Fruit fly (Drosophila melanogaster): ENCODE measurements around the gene Jhbp7.

Gene Jhbp7

DNA sequence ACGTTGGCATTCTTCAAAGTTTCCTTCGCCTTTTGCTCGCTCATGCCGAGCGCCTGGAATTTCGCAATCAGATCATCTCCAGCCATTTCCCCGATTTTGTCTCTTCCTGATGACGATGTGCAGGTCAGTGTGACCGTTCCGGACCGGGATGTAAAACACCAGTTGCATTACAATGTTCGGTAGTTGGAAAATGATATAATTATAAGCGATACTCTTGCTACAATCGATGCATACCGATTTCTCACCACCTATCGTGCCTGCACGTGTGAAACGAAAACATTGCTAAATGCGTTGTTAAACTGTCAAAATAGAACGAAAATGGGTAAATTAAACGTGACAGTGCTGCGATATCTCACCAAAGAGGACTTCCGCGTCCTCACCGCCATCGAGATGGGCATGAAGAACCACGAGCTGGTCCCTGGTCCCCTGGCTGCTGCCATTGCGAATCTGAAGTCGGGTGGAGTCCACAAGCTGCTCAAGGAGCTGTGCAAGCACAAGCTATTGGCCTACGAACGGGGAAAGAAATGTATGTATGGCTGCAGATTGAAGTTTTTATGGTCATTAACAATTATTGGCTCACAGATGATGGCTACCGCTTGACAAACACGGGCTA is 28.3 kb downstream of the Jhbp7 start, which contains the start of the genes GlnRS and RIOK2:
GlnRS (minus strand) TSS at position 133 of the 613 bp plus-strand sequence.
RIOK2 (plus strand) TSS at position 256 of the 613 bp plus-strand sequence.
- TF ChIP-seq noc (tag; optimal IDR thresholded peaks at IDR 0.05), result peak; percentile 5

DNA sequence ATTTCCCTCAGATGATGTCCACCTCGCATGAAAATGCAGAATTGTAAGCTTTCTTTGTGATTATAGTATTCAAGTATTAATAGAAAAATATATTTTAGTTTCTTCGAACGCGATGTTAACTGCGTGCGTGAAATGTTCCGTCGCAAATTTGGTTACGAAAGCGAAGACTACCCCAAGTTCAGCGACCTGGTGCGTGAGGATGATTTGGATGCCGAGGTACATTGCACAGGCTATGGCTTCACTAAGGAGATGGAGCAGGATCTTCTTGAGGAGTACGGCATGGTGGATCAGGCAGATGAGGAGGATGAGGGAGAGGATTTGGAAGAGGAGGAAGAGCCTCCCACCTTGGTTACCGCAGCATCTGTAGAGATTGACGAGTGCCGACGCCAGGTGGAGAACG is 29.3 kb downstream of the Jhbp7 start:
- TF ChIP-seq noc (tag; optimal IDR thresholded peaks at IDR 0.05), result no peak

DNA sequence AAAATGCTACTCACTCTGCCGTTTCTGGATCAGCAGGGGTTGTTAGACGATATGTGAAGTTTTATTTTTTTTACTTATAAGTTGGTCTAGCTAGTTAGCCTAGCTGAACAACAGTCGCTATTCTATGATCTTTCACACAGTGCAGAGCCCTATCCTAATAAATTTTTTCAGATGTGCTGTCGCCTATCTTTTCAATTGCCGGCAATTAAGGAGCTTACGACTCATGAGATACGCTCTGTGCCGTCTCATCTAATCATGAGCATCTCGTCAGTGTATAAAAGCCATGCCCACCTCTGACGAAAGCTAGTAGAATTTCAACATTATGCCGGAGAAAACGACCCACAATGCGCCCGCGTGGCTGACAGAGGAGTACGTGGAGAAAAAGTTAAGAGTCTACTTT is 32.5 kb downstream of the Jhbp7 start, which contains the start of the genes CG11889 and CG11891:
CG11889 (plus strand) TSS at position 301 of the 400 bp plus-strand sequence.
CG11891 (plus strand) TSS at position 301 of the 400 bp plus-strand sequence.
- TF ChIP-seq noc (tag; optimal IDR thresholded peaks at IDR 0.05), result peak; percentile 9

DNA sequence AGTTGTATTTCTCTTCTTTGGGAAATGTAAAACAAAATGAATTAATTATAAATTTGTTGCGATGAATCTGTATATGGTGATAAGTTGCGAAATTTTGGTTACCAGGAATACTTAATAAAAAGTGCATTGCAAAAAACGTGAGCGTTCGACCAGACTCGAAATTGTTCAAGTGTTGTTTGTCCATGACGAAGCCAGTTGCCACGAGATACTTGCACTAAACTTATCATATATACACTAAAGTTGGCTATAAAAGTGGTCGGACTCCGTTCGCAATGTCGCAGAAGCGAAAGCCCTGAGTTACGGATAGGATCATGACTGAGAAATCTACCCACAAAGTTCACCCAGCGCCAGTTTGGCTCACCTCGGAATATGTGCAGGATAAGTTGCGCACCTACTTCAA is 36.1 kb downstream of the Jhbp7 start, which contains the start of gene CG11878:
CG11878 (plus strand) TSS at position 301 of the 400 bp plus-strand sequence.
- no peak for TF ChIP-seq noc (tag; optimal IDR thresholded peaks at IDR 0.05)

DNA sequence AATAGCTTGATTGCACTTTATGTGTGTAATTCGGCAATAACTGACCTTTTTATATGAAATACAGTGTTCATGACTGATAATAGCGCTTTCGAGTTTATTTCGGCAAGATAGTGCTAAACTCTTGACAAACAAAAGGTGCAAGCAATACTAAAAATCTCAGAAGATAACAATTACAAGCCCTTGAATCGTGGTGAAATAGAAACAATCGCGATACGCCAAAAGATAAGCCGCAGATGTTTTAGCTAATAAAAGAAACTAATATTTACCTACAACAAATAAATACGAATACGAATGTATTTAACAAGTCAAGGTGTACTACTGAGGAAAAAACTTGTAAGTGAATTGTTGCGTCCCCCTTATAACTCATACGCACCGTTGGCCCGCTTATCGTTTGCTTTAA is 37.9 kb downstream of the Jhbp7 start:
- peak; percentile 48 for TF ChIP-seq noc (tag; optimal IDR thresholded peaks at IDR 0.05)

DNA sequence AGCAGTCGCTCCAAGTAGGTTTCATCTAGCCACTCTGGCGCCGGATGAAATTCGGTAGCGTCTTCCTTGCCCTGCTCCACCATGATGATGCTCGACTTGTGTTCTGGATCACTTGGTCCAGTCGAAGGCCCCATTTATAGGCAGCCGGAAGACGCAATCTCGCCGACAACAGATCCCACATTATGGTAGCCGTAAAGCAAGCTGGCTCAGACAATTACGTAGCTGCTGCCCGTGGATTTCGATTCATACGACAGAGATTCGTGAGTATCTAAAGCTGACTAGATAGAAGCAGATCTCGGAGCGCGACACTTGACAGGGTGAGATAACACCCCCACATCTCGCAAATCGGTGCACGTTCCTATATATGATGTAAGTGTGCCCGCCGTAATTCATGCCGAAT is 39.7 kb downstream of the Jhbp7 start, which contains the start of gene CG10513:
CG10513 (minus strand) TSS at position 101 of the 400 bp plus-strand sequence.
- TF ChIP-seq noc (tag; optimal IDR thresholded peaks at IDR 0.05), result no peak

DNA sequence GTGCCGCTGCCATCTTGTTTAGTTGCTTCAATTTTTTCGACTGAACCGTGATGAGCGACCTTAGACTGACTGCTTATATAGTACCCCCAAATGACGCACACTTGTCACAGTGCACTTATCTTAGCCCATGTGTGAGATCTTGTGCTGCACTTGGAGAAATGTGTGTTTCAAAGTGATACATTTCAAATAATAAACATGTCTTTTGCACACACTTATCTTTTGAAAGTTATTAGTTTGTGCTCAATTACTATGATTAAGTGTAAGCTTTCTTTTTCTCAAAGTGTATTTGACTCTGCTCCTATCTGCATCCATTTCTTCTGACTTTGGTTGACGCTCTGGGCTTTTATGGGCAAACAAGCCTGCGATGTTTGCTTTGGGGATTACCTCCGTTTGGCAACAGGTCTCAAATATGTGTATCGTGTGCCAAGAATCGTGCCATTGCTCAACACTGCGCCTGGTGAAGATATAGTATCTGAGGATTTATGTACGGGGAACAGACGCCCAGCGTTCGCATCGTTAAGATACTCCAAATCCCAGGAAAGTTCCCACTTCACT is 42.5 kb downstream of the Jhbp7 start, which contains the start of gene CG10514:
CG10514 (minus strand) TSS at position 51 of the 555 bp plus-strand sequence.
- peak; percentile 65 for TF ChIP-seq noc (tag; optimal IDR thresholded peaks at IDR 0.05)

DNA sequence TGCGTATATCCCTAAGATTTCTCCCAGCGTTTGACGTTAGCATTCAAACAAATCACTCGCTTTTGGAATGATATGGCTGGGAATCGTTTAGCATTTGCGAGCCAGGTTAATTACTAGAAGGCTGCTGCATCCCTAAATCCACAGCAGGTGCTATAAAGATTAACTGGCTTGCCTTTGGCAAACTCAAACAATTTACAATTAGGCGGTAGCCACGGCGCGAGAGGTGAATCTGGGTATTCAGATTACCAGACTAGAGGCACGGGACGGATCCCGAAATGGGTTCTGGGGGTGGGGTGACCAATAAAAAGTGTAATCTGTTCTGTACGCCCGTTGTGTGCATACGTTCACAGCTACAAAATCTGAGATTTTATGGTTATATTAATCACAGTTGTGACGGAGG is 43.8 kb downstream of the Jhbp7 start, which contains the start of gene CG11892:
CG11892 (plus strand) TSS at position 384 of the 400 bp plus-strand sequence.
- TF ChIP-seq noc (tag; optimal IDR thresholded peaks at IDR 0.05), result peak; percentile 84

DNA sequence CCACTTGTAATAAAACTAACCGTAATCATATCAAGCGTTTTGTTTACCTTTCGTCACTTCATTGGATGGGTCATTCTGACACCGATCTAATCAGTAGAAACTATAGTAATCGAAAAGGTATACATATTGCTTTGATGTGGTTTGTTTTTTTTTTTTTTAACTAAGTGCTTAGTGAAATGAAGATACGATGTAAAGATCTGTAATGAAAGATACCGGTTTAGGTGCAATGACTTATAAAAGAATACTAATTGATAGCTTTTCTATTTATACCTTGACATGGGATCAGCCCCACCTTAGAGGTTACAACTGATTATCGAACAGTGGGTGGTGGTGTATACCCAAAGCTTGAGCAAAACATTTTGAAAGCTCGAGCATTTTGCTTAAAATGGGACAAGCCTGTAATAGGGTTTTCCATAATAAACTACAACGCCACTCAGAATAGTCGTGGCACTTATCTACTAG is 45.8 kb downstream of the Jhbp7 start, which contains the start of gene CG31300:
CG31300 (plus strand) TSS at position 412 of the 462 bp plus-strand sequence.
- no peak for TF ChIP-seq noc (tag; optimal IDR thresholded peaks at IDR 0.05)

DNA sequence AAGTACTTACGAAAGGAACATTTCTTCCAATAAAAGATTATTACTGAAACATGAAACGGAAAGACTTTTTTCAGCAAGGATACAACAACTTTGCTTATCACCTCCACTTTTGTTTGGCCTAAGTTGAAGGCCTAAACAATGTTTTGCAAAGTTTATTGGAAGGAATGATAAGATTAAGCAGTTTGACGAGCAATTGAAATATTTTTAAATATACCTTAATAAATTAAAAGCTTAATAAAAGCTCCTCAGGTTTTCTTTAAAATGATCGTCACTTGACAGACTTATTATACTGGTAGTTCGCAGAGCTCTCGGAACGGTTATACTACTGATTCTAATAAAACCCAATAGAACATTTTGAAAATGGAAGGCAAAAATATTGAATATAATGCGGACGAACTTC is 47.8 kb downstream of the Jhbp7 start, which contains the start of gene CG31104:
CG31104 (plus strand) TSS at position 301 of the 400 bp plus-strand sequence.
- TF ChIP-seq noc (tag; optimal IDR thresholded peaks at IDR 0.05), result no peak

DNA sequence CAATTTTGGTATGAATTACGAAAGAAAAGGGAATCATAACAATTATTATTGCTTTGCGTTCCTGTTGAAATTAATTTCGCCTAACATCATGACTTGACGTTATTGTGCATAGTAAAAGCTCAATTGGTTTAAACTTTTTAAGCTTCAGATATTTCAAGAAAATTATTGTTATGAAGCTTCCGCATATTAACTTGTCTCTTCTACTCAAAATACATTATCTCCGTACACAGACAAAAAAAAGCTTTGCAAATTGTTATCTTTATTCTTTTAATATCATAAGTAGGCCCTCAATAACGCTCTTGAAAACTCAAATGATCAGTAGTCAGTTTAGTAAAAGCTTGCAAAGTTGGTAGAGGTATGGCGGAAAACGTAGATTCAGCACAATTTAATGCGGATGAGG is 49.7 kb downstream of the Jhbp7 start, which contains the start of gene CG13658:
CG13658 (plus strand) TSS at position 347 of the 400 bp plus-strand sequence.
- TF ChIP-seq noc (tag; optimal IDR thresholded peaks at IDR 0.05), result no peak
